Worm (Caenorhabditis elegans) whole organism, young adult: ENCODE data around the gene sedl-1.

ENCODE experiments used
- D2030.7 ChIP-seq: fragments of 200-800 bp; sonication (Bioruptor generic); IDR thresholded peaks from 2 replicates; pipeline ENCODE4 v1.3.6; 2022; ENCODE audit warnings: missing genetic modification reagents, missing genetic modification characterization, missing compliant biosample characterization
- F10E7.11 ChIP-seq: sonication (generic microtip); optimal IDR thresholded peaks from 2 replicates; lab custom pipeline; 2017; ENCODE audit warnings: mild to moderate bottlenecking, missing genetic modification characterization, moderate library complexity, missing compliant biosample characterization
- K11D2.4 ChIP-seq: fragments of 200-800 bp; sonication (Bioruptor generic); IDR thresholded peaks from 2 replicates; pipeline ENCODE4 v1.3.6; 2022; ENCODE audit warnings: missing genetic modification reagents, missing genetic modification characterization, missing compliant biosample characterization
- K12H6.12 ChIP-seq: fragments of 200-800 bp; sonication (Bioruptor generic); optimal IDR thresholded peaks from 2 replicates; lab custom pipeline; 2018; ENCODE audit warnings: mild to moderate bottlenecking, missing genetic modification characterization, missing compliant biosample characterization
- Y53G8AR.9 ChIP-seq: fragments of 200-800 bp; sonication (Bioruptor generic); conservative IDR thresholded peaks from 2 replicates; pipeline ENCODE4 v1.3.6; 2022; ENCODE audit warnings: missing genetic modification reagents, missing genetic modification characterization, missing compliant biosample characterization
- akir-1 ChIP-seq: fragments of 200-800 bp; sonication (Bioruptor generic); optimal IDR thresholded peaks from 2 replicates; lab custom pipeline; 2018; ENCODE audit warnings: mild to moderate bottlenecking, missing genetic modification characterization, moderate library complexity, missing compliant biosample characterization
- atf-7 ChIP-seq: sonication (generic microtip); optimal IDR thresholded peaks from 2 replicates; lab custom pipeline; 2017; ENCODE audit warnings: mild to moderate bottlenecking, missing genetic modification characterization, missing compliant biosample characterization
- athp-1 ChIP-seq: sonication (generic microtip); optimal IDR thresholded peaks from 2 replicates; lab custom pipeline; 2017; ENCODE audit warnings: mild to moderate bottlenecking, missing genetic modification characterization, missing compliant biosample characterization
- attf-6 ChIP-seq: fragments of 200-800 bp; sonication (Bioruptor generic); IDR thresholded peaks from 2 replicates; pipeline ENCODE4 v1.3.6; 2022; ENCODE audit warnings: missing genetic modification reagents, missing genetic modification characterization, missing compliant biosample characterization
- bed-1 ChIP-seq: fragments of 200-800 bp; sonication (Bioruptor generic); IDR thresholded peaks from 2 replicates; pipeline ENCODE4 v1.3.6; 2022; ENCODE audit warnings: missing genetic modification reagents, missing genetic modification characterization, missing compliant biosample characterization
- ccch-3 ChIP-seq: fragments of 200-800 bp; sonication (Bioruptor generic); optimal IDR thresholded peaks from 2 replicates; lab custom pipeline; 2018; ENCODE audit warnings: mild to moderate bottlenecking, missing genetic modification characterization, missing compliant biosample characterization
- cebp-1 ChIP-seq, 2 experiments: fragments of 200-800 bp in 1 of 2; sonication (Bioruptor generic) in 1 of 2; sonication (generic microtip) in 1 of 2; IDR thresholded peaks in 1 of 2; optimal IDR thresholded peaks in 1 of 2; 2 replicates each; pipeline versions ENCODE4 v1.3.6 to Lab custom; 2017 to 2022; ENCODE audit warnings: missing compliant biosample characterization in 2 of 2, missing genetic modification characterization in 2 of 2, mild to moderate bottlenecking in 1 of 2, missing genetic modification reagents in 1 of 2, moderate library complexity in 1 of 2
- cebp-2 ChIP-seq: fragments of 200-800 bp; sonication (Bioruptor generic); IDR thresholded peaks from 2 replicates; pipeline ENCODE4 v1.3.6; 2022; ENCODE audit warnings: missing genetic modification characterization, missing compliant biosample characterization
- ceh-27 ChIP-seq: fragments of 200-800 bp; sonication (Bioruptor generic); optimal IDR thresholded peaks from 2 replicates; lab custom pipeline; 2018; ENCODE audit warnings: mild to moderate bottlenecking, missing genetic modification characterization, moderate library complexity, missing compliant biosample characterization
- ceh-91 ChIP-seq: fragments of 200-800 bp; sonication (Bioruptor generic); IDR thresholded peaks from 2 replicates; pipeline ENCODE4 v1.3.6; 2022; ENCODE audit warnings: missing genetic modification reagents, missing genetic modification characterization, missing compliant biosample characterization
- die-1 ChIP-seq: sonication (generic microtip); optimal IDR thresholded peaks from 2 replicates; lab custom pipeline; 2016; ENCODE audit warnings: missing genotype, mild to moderate bottlenecking, missing genetic modification characterization, missing compliant biosample characterization
- dpl-1 ChIP-seq: fragments of 150-350 bp; optimal IDR thresholded peaks from 2 replicates; lab custom pipeline; 2014; ENCODE audit warnings: missing biosample characterization, missing genetic modification reagents, missing genetic modification characterization
- efl-1 ChIP-seq: fragments of 150-350 bp; optimal IDR thresholded peaks from 2 replicates; lab custom pipeline; 2014; ENCODE audit warnings: missing biosample characterization, missing genetic modification reagents, missing genetic modification characterization
- hlh-12 ChIP-seq: sonication (generic microtip); optimal IDR thresholded peaks from 2 replicates; lab custom pipeline; 2016; ENCODE audit warnings: missing genetic modification characterization, missing compliant biosample characterization
- let-526 ChIP-seq: fragments of 200-800 bp; sonication (Bioruptor generic); IDR thresholded peaks from 2 replicates; pipeline ENCODE4 v1.3.6; 2022; ENCODE audit warnings: missing genetic modification reagents, missing genetic modification characterization, missing compliant biosample characterization
- let-607 ChIP-seq, 2 experiments: fragments of 200-800 bp in 1 of 2; sonication (Bioruptor generic) in 1 of 2; sonication (generic microtip) in 1 of 2; optimal IDR thresholded peaks; 2 replicates each; lab custom pipeline; 2016 to 2018; ENCODE audit warnings: mild to moderate bottlenecking in 2 of 2, missing compliant biosample characterization in 2 of 2, missing genetic modification characterization in 2 of 2, moderate library complexity in 2 of 2, missing genotype in 1 of 2
- lin-26 ChIP-seq: fragments of 200-800 bp; sonication (Bioruptor generic); IDR thresholded peaks from 2 replicates; pipeline ENCODE4 v1.3.6; 2022; ENCODE audit warnings: missing genetic modification reagents, missing genetic modification characterization, missing compliant biosample characterization
- lin-40 ChIP-seq: sonication (generic microtip); optimal IDR thresholded peaks from 2 replicates; lab custom pipeline; 2016; ENCODE audit warnings: missing genetic modification characterization, mild to moderate bottlenecking, missing compliant biosample characterization, missing genotype, missing genetic modification reagents
- lir-1 ChIP-seq: fragments of 200-800 bp; sonication (Bioruptor generic); conservative IDR thresholded peaks from 2 replicates; pipeline ENCODE4 v1.3.6; 2022; ENCODE audit warnings: missing genetic modification reagents, missing genetic modification characterization, missing compliant biosample characterization
- madf-8 ChIP-seq: fragments of 200-800 bp; sonication (Bioruptor generic); conservative IDR thresholded peaks from 2 replicates; pipeline ENCODE4 v1.3.6; 2022; ENCODE audit warnings: missing genetic modification reagents, missing genetic modification characterization, missing compliant biosample characterization
- mcd-1 ChIP-seq: fragments of 200-800 bp; sonication (Bioruptor generic); IDR thresholded peaks from 2 replicates; pipeline ENCODE4 v1.3.6; 2022; ENCODE audit warnings: missing genetic modification reagents, missing genetic modification characterization, missing compliant biosample characterization
- mel-28 ChIP-seq: sonication (generic microtip); optimal IDR thresholded peaks from 2 replicates; lab custom pipeline; 2016; ENCODE audit warnings: borderline replicate concordance, mild to moderate bottlenecking, missing genetic modification characterization, missing compliant biosample characterization
- nfyb-1 ChIP-seq: fragments of 200-800 bp; sonication (Bioruptor generic); IDR thresholded peaks from 2 replicates; pipeline ENCODE4 v1.3.6; 2022; ENCODE audit warnings: missing genetic modification reagents, missing genetic modification characterization, missing compliant biosample characterization
- nhr-120 ChIP-seq: fragments of 200-800 bp; sonication (Bioruptor generic); IDR thresholded peaks from 2 replicates; pipeline ENCODE4 v1.3.6; 2022; ENCODE audit warnings: missing genetic modification characterization, missing compliant biosample characterization
- nhr-27 ChIP-seq: fragments of 200-800 bp; sonication (Bioruptor generic); optimal IDR thresholded peaks from 2 replicates; lab custom pipeline; 2018; ENCODE audit warnings: mild to moderate bottlenecking, missing genetic modification characterization, moderate library complexity, missing compliant biosample characterization
- nhr-80 ChIP-seq: sonication (generic microtip); optimal IDR thresholded peaks from 2 replicates; lab custom pipeline; 2016; ENCODE audit warnings: missing genetic modification characterization, missing compliant biosample characterization
- pbrm-1 ChIP-seq: fragments of 200-800 bp; sonication (Bioruptor generic); IDR thresholded peaks from 2 replicates; pipeline ENCODE4 v1.3.6; 2022; ENCODE audit warnings: missing genetic modification reagents, missing genetic modification characterization, missing compliant biosample characterization
- xnd-1 ChIP-seq: sonication (generic microtip); optimal IDR thresholded peaks from 2 replicates; lab custom pipeline; 2016; ENCODE audit warnings: missing genotype, missing genetic modification reagents, missing genetic modification characterization, missing compliant biosample characterization
- zfh-2 ChIP-seq: fragments of 200-800 bp; sonication (Bioruptor generic); conservative IDR thresholded peaks from 2 replicates; pipeline ENCODE4 v1.3.6; 2022; ENCODE audit warnings: missing genetic modification reagents, missing genetic modification characterization, missing compliant biosample characterization
- ztf-22 ChIP-seq: fragments of 200-800 bp; sonication (Bioruptor generic); optimal IDR thresholded peaks from 2 replicates; lab custom pipeline; 2018; ENCODE audit warnings: mild to moderate bottlenecking, missing genetic modification characterization, moderate library complexity, missing compliant biosample characterization
- ztf-25 ChIP-seq: fragments of 200-800 bp; sonication (Bioruptor generic); IDR thresholded peaks from 2 replicates; pipeline ENCODE4 v1.3.6; 2022; ENCODE audit warnings: missing genetic modification reagents, missing genetic modification characterization, missing compliant biosample characterization
- ztf-26 ChIP-seq: sonication (generic microtip); optimal IDR thresholded peaks from 2 replicates; lab custom pipeline; 2017; ENCODE audit warnings: missing genetic modification characterization, missing compliant biosample characterization
- ztf-28 ChIP-seq: fragments of 200-800 bp; sonication (Bioruptor generic); IDR thresholded peaks from 2 replicates; pipeline ENCODE4 v1.3.6; 2022; ENCODE audit warnings: missing genetic modification reagents, missing genetic modification characterization, missing compliant biosample characterization

Gene sedl-1

ce11 chrX:1477932-1478331 is 37.9 kb upstream of the sedl-1 start (continued):
- TF ChIP-seq lir-1 (GFP tag; lab: Robert Waterston, UW) (no peak), cebp-1 (GFP tag; IDR thresholded peaks at IDR 0.05; lab: Robert Waterston, UW) (no peak), cebp-1 (tag; optimal IDR thresholded peaks at IDR 0.05; lab: Kevin White, UChicago) (peak; percentile 39), ztf-22 (GFP tag; lab: Kevin White, UChicago) (no peak), nhr-80 (tag; lab: Kevin White, UChicago) (peak; percentile 71), hlh-12 (no peak), ztf-25 (GFP tag; lab: Robert Waterston, UW) (no peak), K11D2.4 (GFP tag; lab: Robert Waterston, UW) (no peak), mcd-1 (GFP tag; lab: Robert Waterston, UW) (peak; percentile 11; the same call in 1 of the 2 replicates), nhr-120 (GFP tag; lab: Robert Waterston, UW) (no peak), ztf-26 (tag; lab: Kevin White, UChicago) (peak; percentile 85), nfyb-1 (no peak), ceh-91 (GFP tag; lab: Robert Waterston, UW) (no peak), akir-1 (GFP tag; lab: Kevin White, UChicago) (no peak), nhr-27 (no peak), dpl-1 (GFP tag; lab: Kevin White, UChicago) (no peak), D2030.7 (GFP tag; lab: Robert Waterston, UW) (no peak)

ce11 chrX:1476005-1476404 is 35.9 kb upstream of the sedl-1 start:
- TF ChIP-seq K12H6.12 (tag; lab: Kevin White, UChicago) (no peak), cebp-1 (GFP tag; IDR thresholded peaks at IDR 0.05; lab: Robert Waterston, UW) (no peak), cebp-1 (tag; optimal IDR thresholded peaks at IDR 0.05; lab: Kevin White, UChicago) (peak; percentile 68), ztf-28 (no peak), xnd-1 (tag; lab: Kevin White, UChicago) (no peak), F10E7.11 (tag; lab: Kevin White, UChicago) (no peak), efl-1 (peak; percentile 51), zfh-2 (peak; percentile 39; the same call in 1 of the 2 replicates), mel-28 (tag; lab: Kevin White, UChicago) (no peak), madf-8 (0 out of 2 replicates have a peak, but pooled peaks have one; percentile 28), nhr-27 (no peak), pbrm-1 (GFP tag; lab: Robert Waterston, UW) (no peak), lin-40 (tag; lab: Kevin White, UChicago) (no peak), cebp-2 (GFP tag; lab: Robert Waterston, UW) (no peak), attf-6 (GFP tag; lab: Robert Waterston, UW) (no peak), lin-26 (GFP tag; lab: Robert Waterston, UW) (0 out of 2 replicates have a peak, but pooled peaks have one; percentile 12), atf-7 (no peak), Y53G8AR.9 (GFP tag; lab: Robert Waterston, UW) (no peak), die-1 (no peak), bed-1 (no peak), let-607 (tag; optimal IDR thresholded peaks at IDR 0.05; lab: Kevin White, UChicago) (no peak), let-526 (no peak), D2030.7 (GFP tag; lab: Robert Waterston, UW) (no peak), ccch-3 (GFP tag; lab: Kevin White, UChicago) (no peak), athp-1 (tag; lab: Kevin White, UChicago) (no peak), ceh-27 (GFP tag; lab: Kevin White, UChicago) (no peak)
- TF ChIP-seq, all 124 proteins: peak for 5
